Worm (Caenorhabditis elegans) whole organism, L4 larva: ENCODE results near the gene atl-1.
A peak's percentile ranks its signal among the peaks of the same experiment; 100 is the strongest.

Experiments
- F37D6.2 ChIP-seq: sonication (generic microtip); optimal IDR thresholded peaks from 2 replicates; lab custom pipeline; 2016; ENCODE audit warnings: mild to moderate bottlenecking, missing genetic modification characterization, missing compliant biosample characterization
- R02D3.7 ChIP-seq: fragments of 150-350 bp; sonication (generic microtip); optimal IDR thresholded peaks from 3 replicates; lab custom pipeline; 2014; ENCODE audit warnings: missing biosample characterization, missing genetic modification characterization
- Y5F2A.4 ChIP-seq: fragments of 200-800 bp; sonication (Bioruptor generic); optimal IDR thresholded peaks from 2 replicates; lab custom pipeline; 2018; ENCODE audit warnings: mild to moderate bottlenecking, missing genetic modification characterization, missing compliant biosample characterization
- attf-4 ChIP-seq: sonication (generic microtip); optimal IDR thresholded peaks from 3 replicates; lab custom pipeline; 2017; ENCODE audit warnings: missing biosample characterization, missing genetic modification characterization
- ceh-28 ChIP-seq: fragments of 150-350 bp; optimal IDR thresholded peaks from 2 replicates; lab custom pipeline; 2014; ENCODE audit warnings: missing biosample characterization, missing genetic modification reagents, missing genetic modification characterization
- ceh-32 ChIP-seq: sonication (generic microtip); optimal IDR thresholded peaks from 2 replicates; lab custom pipeline; 2016; ENCODE audit warnings: mild to moderate bottlenecking, missing genetic modification characterization, missing compliant biosample characterization; ENCODE audit not compliant: poor library complexity
- ceh-62 ChIP-seq: sonication (generic microtip); optimal IDR thresholded peaks from 2 replicates; lab custom pipeline; 2017; ENCODE audit warnings: missing biosample characterization, missing genetic modification characterization
- ceh-82 ChIP-seq: sonication (generic microtip); optimal IDR thresholded peaks from 2 replicates; lab custom pipeline; 2017; ENCODE audit warnings: missing biosample characterization, missing genetic modification characterization
- ces-1 ChIP-seq: fragments of 150-350 bp; sonication (generic microtip); optimal IDR thresholded peaks from 4 replicates; lab custom pipeline; 2014; ENCODE audit warnings: missing biosample characterization, missing genetic modification reagents, missing genetic modification characterization
- cey-2 ChIP-seq: sonication (generic microtip); optimal IDR thresholded peaks from 3 replicates; lab custom pipeline; 2017; ENCODE audit warnings: missing genetic modification characterization, mild to moderate bottlenecking, missing compliant biosample characterization, antibody characterized with exemption, borderline replicate concordance; ENCODE audit not compliant: insufficient read depth
- daf-16 ChIP-seq, 3 experiments: sonication (generic microtip); optimal IDR thresholded peaks; 2 replicates each; lab custom pipeline; 2016 to 2017; ENCODE audit warnings: missing genetic modification characterization in 3 of 3, missing genetic modification reagents in 3 of 3, mild to moderate bottlenecking in 2 of 3, missing compliant biosample characterization in 2 of 3, missing biosample characterization in 1 of 3, moderate library complexity in 1 of 3
- daf-8 ChIP-seq: fragments of 200-800 bp; sonication (Bioruptor generic); IDR thresholded peaks from 2 replicates; pipeline ENCODE4 v1.3.6; 2022; ENCODE audit warnings: missing genetic modification characterization, missing compliant biosample characterization
- dmd-6 ChIP-seq: fragments of 200-800 bp; sonication (Bioruptor generic); IDR thresholded peaks from 2 replicates; pipeline ENCODE4 v1.3.6; 2022; ENCODE audit warnings: missing genetic modification reagents, missing genetic modification characterization, missing compliant biosample characterization
- dmd-9 ChIP-seq: fragments of 200-800 bp; sonication (Bioruptor generic); IDR thresholded peaks from 2 replicates; pipeline ENCODE4 v1.3.6; 2022; ENCODE audit warnings: missing genetic modification reagents, missing genetic modification characterization, missing compliant biosample characterization
- duxl-1 ChIP-seq: sonication (generic microtip); optimal IDR thresholded peaks from 2 replicates; lab custom pipeline; 2016; ENCODE audit warnings: mild to moderate bottlenecking, missing genetic modification characterization, moderate library complexity, missing compliant biosample characterization; ENCODE audit not compliant: poor library complexity
- dve-1 ChIP-seq: sonication (generic microtip); optimal IDR thresholded peaks from 2 replicates; lab custom pipeline; 2017; ENCODE audit warnings: antibody characterized with exemption, mild to moderate bottlenecking, missing genetic modification characterization, missing compliant biosample characterization; ENCODE audit not compliant: insufficient read depth
- egl-27 ChIP-seq: sonication (generic microtip); optimal IDR thresholded peaks from 3 replicates; lab custom pipeline; 2017; ENCODE audit warnings: missing biosample characterization, missing genetic modification reagents, missing genetic modification characterization
- egl-43 ChIP-seq: fragments of 200-800 bp; sonication (Bioruptor generic); IDR thresholded peaks from 2 replicates; pipeline ENCODE4 v1.3.6; 2022; ENCODE audit warnings: missing genetic modification reagents, missing genetic modification characterization, missing compliant biosample characterization
- hif-1 ChIP-seq, 2 experiments: sonication (generic microtip); optimal IDR thresholded peaks; 2 replicates each; lab custom pipeline; 2016 to 2017; ENCODE audit warnings: missing compliant biosample characterization in 2 of 2, missing genetic modification characterization in 2 of 2, missing genetic modification reagents in 2 of 2, missing genotype in 2 of 2, mild to moderate bottlenecking in 1 of 2
- hlh-11 ChIP-seq: fragments of 200-800 bp; sonication (Bioruptor generic); optimal IDR thresholded peaks from 2 replicates; lab custom pipeline; 2018; ENCODE audit warnings: mild to moderate bottlenecking, missing genetic modification characterization, missing compliant biosample characterization
- lim-7 ChIP-seq: fragments of 200-800 bp; sonication (Bioruptor generic); IDR thresholded peaks from 2 replicates; pipeline ENCODE4 v1.3.6; 2022; ENCODE audit warnings: missing genetic modification characterization, missing compliant biosample characterization
- lin-1 ChIP-seq: fragments of 200-800 bp; sonication (Bioruptor generic); IDR thresholded peaks from 2 replicates; pipeline ENCODE4 v1.3.6; 2022; ENCODE audit warnings: missing genetic modification reagents, missing genetic modification characterization, missing compliant biosample characterization
- lin-15B ChIP-seq: fragments of 150-350 bp; sonication (generic microtip); optimal IDR thresholded peaks from 3 replicates; lab custom pipeline; 2014; ENCODE audit warnings: missing biosample characterization, missing genetic modification characterization
- lir-3 ChIP-seq: sonication (generic microtip); optimal IDR thresholded peaks from 2 replicates; lab custom pipeline; 2016; ENCODE audit warnings: mild to moderate bottlenecking, missing genetic modification characterization, missing compliant biosample characterization
- lsy-2 ChIP-seq, 2 experiments: fragments of 150-350 bp in 1 of 2; sonication (generic microtip) in 1 of 2; optimal IDR thresholded peaks; 2 replicates each; lab custom pipeline; 2014 to 2017; ENCODE audit warnings: missing biosample characterization in 2 of 2, missing genetic modification characterization in 2 of 2
- madf-5 ChIP-seq, 2 experiments: fragments of 200-800 bp; sonication (Bioruptor generic); IDR thresholded peaks; 2 replicates each; pipeline ENCODE4 v1.3.6; 2022; ENCODE audit warnings: missing compliant biosample characterization in 2 of 2, missing genetic modification characterization in 2 of 2
- mes-2 ChIP-seq: sonication (generic microtip); optimal IDR thresholded peaks from 2 replicates; lab custom pipeline; 2016; ENCODE audit warnings: missing genotype, mild to moderate bottlenecking, missing genetic modification characterization, missing compliant biosample characterization; ENCODE audit not compliant: poor library complexity, severe bottlenecking
- nhr-102 ChIP-seq: sonication (generic microtip); optimal IDR thresholded peaks from 2 replicates; lab custom pipeline; 2016; ENCODE audit warnings: mild to moderate bottlenecking, missing genetic modification characterization, moderate library complexity, missing compliant biosample characterization
- nhr-111 ChIP-seq: fragments of 200-800 bp; sonication (Bioruptor generic); optimal IDR thresholded peaks from 2 replicates; lab custom pipeline; 2018; ENCODE audit warnings: mild to moderate bottlenecking, missing genetic modification characterization, missing compliant biosample characterization
- nhr-28 ChIP-seq: fragments of 150-350 bp; optimal IDR thresholded peaks from 2 replicates; lab custom pipeline; 2014; ENCODE audit warnings: missing biosample characterization, missing genetic modification characterization
- nhr-48 ChIP-seq: sonication (generic microtip); optimal IDR thresholded peaks from 2 replicates; lab custom pipeline; 2016; ENCODE audit warnings: mild to moderate bottlenecking, missing genetic modification characterization, missing compliant biosample characterization
- nhr-76 ChIP-seq: fragments of 150-350 bp; optimal IDR thresholded peaks from 2 replicates; lab custom pipeline; 2014; ENCODE audit warnings: missing biosample characterization, missing genetic modification characterization
- pqm-1 ChIP-seq: sonication (generic microtip); optimal IDR thresholded peaks from 2 replicates; lab custom pipeline; 2017; ENCODE audit warnings: missing biosample characterization, missing genetic modification characterization
- set-16 ChIP-seq: fragments of 200-800 bp; sonication (Bioruptor generic); IDR thresholded peaks from 2 replicates; pipeline ENCODE4 v1.3.6; 2022; ENCODE audit warnings: missing genetic modification reagents, missing genetic modification characterization, missing compliant biosample characterization
- skn-1 ChIP-seq: fragments of 150-350 bp; optimal IDR thresholded peaks from 2 replicates; lab custom pipeline; 2014; ENCODE audit warnings: missing biosample characterization, missing genetic modification characterization
- spr-3 ChIP-seq: fragments of 200-800 bp; sonication (Bioruptor generic); optimal IDR thresholded peaks from 2 replicates; lab custom pipeline; 2018; ENCODE audit warnings: mild to moderate bottlenecking, missing genetic modification characterization, missing compliant biosample characterization
- tra-1 ChIP-seq: fragments of 200-800 bp; sonication (Bioruptor generic); IDR thresholded peaks from 2 replicates; pipeline ENCODE4 v1.3.6; 2022; ENCODE audit warnings: missing genetic modification reagents, missing genetic modification characterization, missing compliant biosample characterization
- unc-130 ChIP-seq: sonication (generic microtip); optimal IDR thresholded peaks from 2 replicates; lab custom pipeline; 2016; ENCODE audit warnings: missing genetic modification reagents, missing genetic modification characterization, missing compliant biosample characterization
- unc-62 ChIP-seq, 3 experiments: fragments of 150-350 bp in 1 of 3; sonication (generic microtip); optimal IDR thresholded peaks in 2 of 3; peaks in 1 of 3; 1 replicate in 1 of 3; 2 replicates in 2 of 3; lab custom pipeline; 2014 to 2017; ENCODE audit warnings: missing biosample characterization in 3 of 3, missing genetic modification characterization in 3 of 3, missing genetic modification reagents in 3 of 3, missing genotype in 1 of 3
- vab-7 ChIP-seq: fragments of 200-800 bp; sonication (Bioruptor generic); IDR thresholded peaks from 2 replicates; pipeline ENCODE4 v1.3.6; 2022; ENCODE audit warnings: missing genetic modification reagents, missing genetic modification characterization, missing compliant biosample characterization
- zag-1 ChIP-seq: fragments of 150-350 bp; optimal IDR thresholded peaks from 2 replicates; lab custom pipeline; 2014; ENCODE audit warnings: missing biosample characterization, missing genetic modification characterization
- zfp-2 ChIP-seq: sonication (generic microtip); optimal IDR thresholded peaks from 2 replicates; lab custom pipeline; 2016; ENCODE audit warnings: mild to moderate bottlenecking, missing genetic modification characterization, missing compliant biosample characterization
- zfp-3 ChIP-seq: fragments of 200-800 bp; sonication (Bioruptor generic); conservative IDR thresholded peaks from 2 replicates; pipeline ENCODE4 v1.3.6; 2022; ENCODE audit warnings: missing genetic modification reagents, missing genetic modification characterization, missing compliant biosample characterization

The atl-1 gene

DNA sequence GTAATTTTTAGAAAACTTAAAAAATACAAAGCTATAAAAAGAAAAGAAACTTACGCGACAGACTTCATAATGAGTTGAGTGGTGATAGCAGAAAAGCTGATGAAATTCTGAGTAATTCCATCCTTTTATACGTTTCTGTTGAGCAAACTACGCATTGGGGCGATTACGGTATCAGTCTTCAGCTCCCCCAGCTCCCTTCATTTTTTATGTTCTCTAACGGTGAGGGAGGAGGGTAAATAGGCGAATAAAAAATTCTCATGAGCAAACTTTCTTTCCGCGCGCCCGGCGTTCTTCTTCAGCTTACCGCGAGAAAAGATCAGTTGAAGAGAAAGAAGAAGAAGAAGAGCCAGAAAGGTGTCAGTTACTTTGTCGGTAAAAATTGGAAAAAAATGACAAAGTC is 26.5 kb downstream of the atl-1 start, which contains the start of gene idpc-7:
Gene idpc-7, minus strand, starts transcription at position 101 of the 400 bp plus-strand sequence.
- no peak for TF ChIP-seq egl-27 (tag; lab: Kevin White, UChicago)
- no peak for TF ChIP-seq nhr-102 (tag; lab: Kevin White, UChicago)
- no peak for TF ChIP-seq attf-4 (tag; lab: Kevin White, UChicago)
- no peak for TF ChIP-seq mes-2 (tag; lab: Kevin White, UChicago)
- TF ChIP-seq tra-1 (GFP tag; lab: Robert Waterston, UW), result no peak
- TF ChIP-seq cey-2 (tag; lab: Kevin White, UChicago), result no peak
- TF ChIP-seq spr-3 (GFP tag; lab: Kevin White, UChicago), result no peak
- no peak for TF ChIP-seq dve-1
- TF ChIP-seq zfp-3 (GFP tag; lab: Robert Waterston, UW), result no peak

ce11 chrV:9618420-9618819 is 27.0 kb downstream of the atl-1 start:
- TF ChIP-seq nhr-76 (tag; lab: Kevin White, UChicago) (no peak), zag-1 (no peak), unc-130 (GFP tag; lab: Kevin White, UChicago) (no peak), skn-1 (tag; lab: Kevin White, UChicago) (no peak), set-16 (GFP tag; lab: Robert Waterston, UW) (peak; percentile 96), nhr-28 (no peak), ceh-82 (tag; lab: Kevin White, UChicago) (no peak), egl-43 (peak; percentile 74), duxl-1 (no peak), lim-7 (GFP tag; lab: Robert Waterston, UW) (no peak), vab-7 (GFP tag; lab: Robert Waterston, UW) (0 out of 2 replicates have a peak, but pooled peaks have one; percentile 17)

DNA sequence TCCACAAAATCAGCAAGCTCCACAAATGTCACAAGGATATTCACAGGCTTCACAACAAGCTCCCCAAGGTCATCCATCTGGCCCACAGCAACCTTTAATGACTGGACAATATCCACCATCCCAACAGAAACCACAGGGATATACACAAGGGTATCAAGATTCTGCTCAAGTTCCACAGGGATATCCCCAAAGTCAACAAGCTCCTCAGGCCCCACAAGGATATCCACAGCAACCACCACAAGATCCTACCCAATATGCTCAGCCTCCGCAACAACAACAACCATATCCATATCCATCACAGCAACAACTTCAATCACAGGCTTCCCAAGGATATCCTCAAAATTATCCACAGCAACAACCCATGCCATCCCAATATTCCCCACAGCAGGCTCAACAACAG is 28.7 kb downstream of the atl-1 start:
- TF ChIP-seq lin-1 (no peak), dmd-6 (GFP tag; lab: Robert Waterston, UW) (no peak), lir-3 (tag; lab: Kevin White, UChicago) (no peak), Y5F2A.4 (GFP tag; lab: Kevin White, UChicago) (no peak), daf-16 (GFP tag; optimal IDR thresholded peaks at IDR 0.05; lab: Kevin White, UChicago) (no peak), daf-16 (tag; optimal IDR thresholded peaks at IDR 0.05; lab: Kevin White, UChicago) (no peak), ces-1 (no peak), nhr-48 (tag; lab: Kevin White, UChicago) (no peak), ceh-28 (tag; lab: Kevin White, UChicago) (no peak), daf-8 (GFP tag; lab: Robert Waterston, UW) (no peak), zfp-2 (tag; lab: Kevin White, UChicago) (no peak), lsy-2 (tag; optimal IDR thresholded peaks at IDR 0.05; lab: Kevin White, UChicago) (no peak), spr-3 (GFP tag; lab: Kevin White, UChicago) (no peak), dmd-9 (GFP tag; lab: Robert Waterston, UW) (no peak)

DNA sequence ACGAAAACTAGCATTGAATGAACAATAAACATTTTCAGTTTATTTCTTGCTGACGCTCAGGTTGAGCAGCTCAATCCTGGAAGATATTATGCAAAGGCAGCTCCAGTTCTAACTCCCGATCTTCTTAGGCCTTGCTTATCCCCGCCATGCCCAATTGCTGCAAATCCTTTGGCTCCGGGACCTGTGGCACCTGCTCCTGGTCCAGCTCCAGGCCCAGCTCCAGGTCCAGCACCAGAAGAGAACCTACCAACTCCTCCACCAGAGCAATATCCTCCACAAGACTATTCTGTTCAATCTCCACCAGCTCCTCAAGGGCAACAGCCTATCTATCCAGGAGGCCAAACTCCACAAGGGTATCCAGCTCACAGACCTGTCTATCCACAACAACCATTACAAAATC is 29.3 kb downstream of the atl-1 start:
- no peak for TF ChIP-seq F37D6.2 (tag; lab: Kevin White, UChicago)
- TF ChIP-seq hif-1 (tag; optimal IDR thresholded peaks at IDR 0.05; lab: Kevin White, UChicago), result no peak
- TF ChIP-seq duxl-1, result no peak
- TF ChIP-seq nhr-111 (GFP tag; lab: Kevin White, UChicago), result no peak
- no peak for TF ChIP-seq madf-5 (GFP tag; IDR thresholded peaks at IDR 0.05; lab: Robert Waterston, UW)
- peak; percentile 71 for TF ChIP-seq set-16 (GFP tag; lab: Robert Waterston, UW)
- no peak for TF ChIP-seq skn-1 (tag; lab: Kevin White, UChicago)
- TF ChIP-seq hlh-11 (tag; lab: Kevin White, UChicago), result no peak
- TF ChIP-seq ces-1, result no peak
- TF ChIP-seq pqm-1 (tag; lab: Kevin White, UChicago), result no peak
- TF ChIP-seq unc-62 (GFP tag; optimal IDR thresholded peaks at IDR 0.05 in 1 of 2; lab: Kevin White, UChicago), result peak in 1 of 2 experiments; percentile 5
- no peak for TF ChIP-seq unc-62 (tag; optimal IDR thresholded peaks at IDR 0.05; lab: Kevin White, UChicago)
- no peak for TF ChIP-seq ceh-32 (tag; lab: Kevin White, UChicago)
- no peak for TF ChIP-seq cey-2 (tag; lab: Kevin White, UChicago)
- TF ChIP-seq ceh-62, result no peak
- TF ChIP-seq zfp-2 (tag; lab: Kevin White, UChicago), result no peak
- TF ChIP-seq R02D3.7, result no peak
- no peak for TF ChIP-seq lin-15B
